Fruit fly (Drosophila melanogaster) whole organism, embryonic: ENCODE data around the gene Cand1.
A peak's percentile ranks its signal among the peaks of the same experiment; 100 is the strongest.

ENCODE experiments used
- ATbp ChIP-seq: fragments of 200-800 bp; sonication (Bioruptor generic); optimal IDR thresholded peaks from 2 replicates; lab custom pipeline; 2017; ENCODE audit warnings: missing biosample characterization, mild to moderate bottlenecking, missing genetic modification characterization, missing genetic modification reagents
- Abd-B ChIP-seq: fragments of 200-800 bp; sonication (Bioruptor generic); optimal IDR thresholded peaks from 2 replicates; lab custom pipeline; 2018; ENCODE audit warnings: missing biosample characterization, mild to moderate bottlenecking, missing genetic modification characterization, moderate library complexity
- BEAF-32 ChIP-seq: fragments of 200-800 bp; sonication (Bioruptor generic); optimal IDR thresholded peaks from 3 replicates; lab custom pipeline; 2017; ENCODE audit warnings: missing biosample characterization, missing genetic modification characterization, mild to moderate bottlenecking, moderate library complexity, missing genetic modification reagents
- BtbVII ChIP-seq: fragments of 200-800 bp; sonication (Bioruptor generic); optimal IDR thresholded peaks from 3 replicates; lab custom pipeline; 2017; ENCODE audit warnings: missing biosample characterization, mild to moderate bottlenecking, missing genetic modification characterization
- CG10959 ChIP-seq: fragments of 200-800 bp; sonication (Bioruptor generic); IDR thresholded peaks from 2 replicates; pipeline ENCODE4 v1.3.6; 2022; ENCODE audit warnings: missing biosample characterization, missing genetic modification characterization
- CG11456 ChIP-seq: fragments of 200-800 bp; sonication (Bioruptor generic); IDR thresholded peaks from 3 replicates; pipeline ENCODE4 v1.3.6; 2022; ENCODE audit warnings: missing biosample characterization, missing genetic modification characterization
- CG12071 ChIP-seq: fragments of 200-800 bp; sonication (Bioruptor generic); optimal IDR thresholded peaks from 3 replicates; lab custom pipeline; 2018; ENCODE audit warnings: missing biosample characterization, mild to moderate bottlenecking, missing genetic modification characterization
- CG14050 ChIP-seq: fragments of 200-800 bp; sonication (Bioruptor generic); IDR thresholded peaks from 3 replicates; pipeline ENCODE4 v1.3.6; 2022; ENCODE audit warnings: missing biosample characterization, missing genetic modification characterization
- CG17186 ChIP-seq: fragments of 200-800 bp; sonication (Bioruptor generic); optimal IDR thresholded peaks from 3 replicates; lab custom pipeline; 2017; ENCODE audit warnings: missing biosample characterization, missing genetic modification reagents, missing genetic modification characterization
- CG1832 ChIP-seq: fragments of 200-800 bp; sonication (Bioruptor generic); optimal IDR thresholded peaks from 2 replicates; lab custom pipeline; 2017; ENCODE audit warnings: missing biosample characterization, mild to moderate bottlenecking, missing genetic modification characterization, inconsistent platforms
- CG2889 ChIP-seq: fragments of 200-800 bp; sonication (Bioruptor generic); IDR thresholded peaks from 3 replicates; pipeline ENCODE4 v1.3.6; 2022; ENCODE audit warnings: missing biosample characterization, missing genetic modification characterization
- CG3065 ChIP-seq: fragments of 200-800 bp; sonication (Bioruptor generic); optimal IDR thresholded peaks from 2 replicates; lab custom pipeline; 2016; ENCODE audit warnings: missing biosample characterization, missing genetic modification characterization
- CG32767 ChIP-seq: fragments of 200-800 bp; sonication (Bioruptor generic); IDR thresholded peaks from 2 replicates; pipeline ENCODE4 v1.3.6; 2022; ENCODE audit warnings: missing biosample characterization, missing genetic modification characterization
- CG3407 ChIP-seq: fragments of 200-800 bp; sonication (Bioruptor generic); optimal IDR thresholded peaks from 2 replicates; lab custom pipeline; 2018; ENCODE audit warnings: missing biosample characterization, mild to moderate bottlenecking, missing genetic modification characterization
- CG34224 ChIP-seq: fragments of 200-800 bp; sonication (Bioruptor generic); IDR thresholded peaks from 3 replicates; pipeline ENCODE4 v1.3.6; 2022; ENCODE audit warnings: missing biosample characterization, missing genetic modification characterization; ENCODE audit not compliant: partially characterized antibody
- CG3726 ChIP-seq: fragments of 200-800 bp; sonication (Bioruptor generic); IDR thresholded peaks from 3 replicates; pipeline ENCODE4, ENCODE4 v1.3.6; 2022; ENCODE audit warnings: missing biosample characterization, missing genetic modification characterization
- CG4404 ChIP-seq: fragments of 200-800 bp; sonication (Bioruptor generic); IDR thresholded peaks from 2 replicates; pipeline ENCODE4 v1.3.6; 2022; ENCODE audit warnings: missing biosample characterization, missing genetic modification characterization
- CG4424 ChIP-seq: fragments of 200-800 bp; sonication (Bioruptor generic); optimal IDR thresholded peaks from 3 replicates; lab custom pipeline; 2016; ENCODE audit warnings: missing biosample characterization, missing genetic modification characterization
- CG4730 ChIP-seq: fragments of 200-800 bp; sonication (Bioruptor generic); IDR thresholded peaks from 2 replicates; pipeline ENCODE4 v1.3.6; 2022; ENCODE audit warnings: missing biosample characterization, missing genetic modification characterization
- CG7963 ChIP-seq: fragments of 200-800 bp; sonication (Bioruptor generic); IDR thresholded peaks from 3 replicates; pipeline ENCODE4 v1.3.6; 2022; ENCODE audit warnings: missing biosample characterization, missing genetic modification characterization; ENCODE audit not compliant: partially characterized antibody
- Dip2 ChIP-seq: fragments of 200-800 bp; sonication (Bioruptor generic); IDR thresholded peaks from 2 replicates; pipeline ENCODE4 v1.3.6; 2022; ENCODE audit warnings: missing biosample characterization, missing genetic modification characterization
- Hand ChIP-seq: fragments of 200-800 bp; sonication (Bioruptor generic); optimal IDR thresholded peaks from 2 replicates; lab custom pipeline; 2017; ENCODE audit warnings: mild to moderate bottlenecking, missing biosample characterization, missing genetic modification reagents, missing genetic modification characterization
- HmgD ChIP-seq: fragments of 200-800 bp; sonication (Bioruptor generic); optimal IDR thresholded peaks from 3 replicates; lab custom pipeline; 2016; ENCODE audit warnings: missing biosample characterization, missing genetic modification characterization
- HmgZ ChIP-seq: fragments of 200-800 bp; sonication (Bioruptor generic); optimal IDR thresholded peaks from 2 replicates; lab custom pipeline; 2018; ENCODE audit warnings: missing biosample characterization, mild to moderate bottlenecking, missing genetic modification characterization
- Hsf ChIP-seq: fragments of 200-800 bp; sonication (Bioruptor generic); optimal IDR thresholded peaks from 3 replicates; lab custom pipeline; 2016; ENCODE audit warnings: missing biosample characterization, missing genetic modification characterization
- Kr ChIP-seq: fragments of 200-800 bp; sonication (Bioruptor generic); optimal IDR thresholded peaks from 2 replicates; lab custom pipeline; 2017; ENCODE audit warnings: missing biosample characterization, mild to moderate bottlenecking, missing genetic modification characterization
- Lhr ChIP-seq: fragments of 200-800 bp; sonication (Bioruptor generic); optimal IDR thresholded peaks from 3 replicates; lab custom pipeline; 2017; ENCODE audit warnings: mild to moderate bottlenecking, missing biosample characterization, missing genetic modification reagents, missing genetic modification characterization
- Max ChIP-seq: fragments of 200-800 bp; sonication (Bioruptor generic); optimal IDR thresholded peaks from 2 replicates; lab custom pipeline; 2016; ENCODE audit warnings: missing biosample characterization, mild to moderate bottlenecking, missing genetic modification characterization
- Rx ChIP-seq: fragments of 200-800 bp; sonication (Bioruptor generic); IDR thresholded peaks from 2 replicates; pipeline ENCODE4 v1.3.6; 2022; ENCODE audit warnings: missing biosample characterization, missing genetic modification characterization
- Sin3A ChIP-seq: fragments of >200 bp; optimal IDR thresholded peaks from 2 replicates; lab custom pipeline; 2018
- ab ChIP-seq: fragments of 200-800 bp; sonication (Bioruptor generic); optimal IDR thresholded peaks from 2 replicates; lab custom pipeline; 2016; ENCODE audit warnings: missing biosample characterization, missing genetic modification characterization
- bbx ChIP-seq: fragments of 200-800 bp; sonication (Bioruptor generic); IDR thresholded peaks from 2 replicates; pipeline ENCODE4 v1.3.6; 2022; ENCODE audit warnings: missing biosample characterization, missing genetic modification characterization; ENCODE audit not compliant: partially characterized antibody
- crc ChIP-seq: fragments of 200-800 bp; sonication (Bioruptor generic); optimal IDR thresholded peaks from 2 replicates; lab custom pipeline; 2016; ENCODE audit warnings: missing biosample characterization, missing genetic modification characterization
- cwo ChIP-seq: fragments of 200-800 bp; sonication (Bioruptor generic); optimal IDR thresholded peaks from 3 replicates; lab custom pipeline; 2017; ENCODE audit warnings: missing biosample characterization, missing genetic modification characterization, mild to moderate bottlenecking, moderate library complexity, missing genetic modification reagents
- dimm ChIP-seq: fragments of 200-800 bp; sonication (Bioruptor generic); IDR thresholded peaks from 2 replicates; pipeline ENCODE4 v1.3.6; 2022; ENCODE audit warnings: missing biosample characterization, missing genetic modification characterization
- eve ChIP-seq, 2 experiments: fragments of >200 bp; optimal IDR thresholded peaks; 2 replicates each; lab custom pipeline; 2017; ENCODE audit warnings: missing biosample characterization in 2 of 2, missing genetic modification characterization in 2 of 2
- fru ChIP-seq: fragments of >200 bp; optimal IDR thresholded peaks from 2 replicates; lab custom pipeline; 2017
- gce ChIP-seq: fragments of 200-800 bp; sonication (Bioruptor generic); IDR thresholded peaks from 3 replicates; pipeline ENCODE4 v1.3.6; 2022; ENCODE audit warnings: missing biosample characterization, missing genetic modification characterization
- gfzf ChIP-seq: fragments of 200-800 bp; sonication (Bioruptor generic); optimal IDR thresholded peaks from 2 replicates; lab custom pipeline; 2016; ENCODE audit warnings: missing biosample characterization, mild to moderate bottlenecking, missing genetic modification characterization, moderate library complexity
- hb ChIP-seq: fragments of 200-800 bp; sonication (Bioruptor generic); IDR thresholded peaks from 3 replicates; pipeline ENCODE4 v1.3.6; 2022; ENCODE audit warnings: missing biosample characterization, missing genetic modification characterization; ENCODE audit not compliant: partially characterized antibody
- klu ChIP-seq: fragments of 200-800 bp; sonication (Bioruptor generic); IDR thresholded peaks from 2 replicates; pipeline ENCODE4 v1.3.6; 2022; ENCODE audit warnings: missing biosample characterization, missing genetic modification characterization
- lbe ChIP-seq: fragments of 200-800 bp; sonication (Bioruptor generic); optimal IDR thresholded peaks from 2 replicates; lab custom pipeline; 2016; ENCODE audit warnings: missing biosample characterization, mild to moderate bottlenecking, missing genetic modification characterization
- lilli ChIP-seq: fragments of 200-800 bp; sonication (Bioruptor generic); optimal IDR thresholded peaks from 3 replicates; lab custom pipeline; 2016; ENCODE audit warnings: missing biosample characterization, missing genetic modification characterization
- maf-S ChIP-seq: fragments of 200-800 bp; sonication (Bioruptor generic); optimal IDR thresholded peaks from 2 replicates; lab custom pipeline; 2016; ENCODE audit warnings: missing biosample characterization, missing genetic modification characterization
- nau ChIP-seq: fragments of 200-800 bp; sonication (Bioruptor generic); optimal IDR thresholded peaks from 3 replicates; lab custom pipeline; 2017; ENCODE audit warnings: missing biosample characterization, mild to moderate bottlenecking, missing genetic modification characterization, missing genetic modification reagents
- pb ChIP-seq: fragments of 200-800 bp; sonication (Bioruptor generic); optimal IDR thresholded peaks from 3 replicates; lab custom pipeline; 2016; ENCODE audit warnings: missing biosample characterization, missing genetic modification characterization
- phol ChIP-seq: fragments of 200-800 bp; sonication (Bioruptor generic); optimal IDR thresholded peaks from 3 replicates; lab custom pipeline; 2018; ENCODE audit warnings: missing biosample characterization, mild to moderate bottlenecking, missing genetic modification characterization, moderate library complexity
- ranshi ChIP-seq: fragments of 200-800 bp; sonication (Bioruptor generic); IDR thresholded peaks from 2 replicates; pipeline ENCODE4 v1.3.6; 2022; ENCODE audit warnings: missing biosample characterization, missing genetic modification characterization
- rib ChIP-seq: fragments of 200-800 bp; sonication (Bioruptor generic); IDR thresholded peaks from 2 replicates; pipeline ENCODE4 v1.3.6; 2022; ENCODE audit warnings: missing biosample characterization, missing genetic modification characterization
- sr ChIP-seq: fragments of 200-800 bp; sonication (Bioruptor generic); IDR thresholded peaks from 3 replicates; pipeline ENCODE4 v1.3.6; 2022; ENCODE audit warnings: missing biosample characterization, missing genetic modification characterization
- zf30C ChIP-seq: fragments of 200-800 bp; sonication (Bioruptor generic); optimal IDR thresholded peaks from 3 replicates; lab custom pipeline; 2018; ENCODE audit warnings: missing biosample characterization, mild to moderate bottlenecking, missing genetic modification characterization

Cand1 gene

DNA sequence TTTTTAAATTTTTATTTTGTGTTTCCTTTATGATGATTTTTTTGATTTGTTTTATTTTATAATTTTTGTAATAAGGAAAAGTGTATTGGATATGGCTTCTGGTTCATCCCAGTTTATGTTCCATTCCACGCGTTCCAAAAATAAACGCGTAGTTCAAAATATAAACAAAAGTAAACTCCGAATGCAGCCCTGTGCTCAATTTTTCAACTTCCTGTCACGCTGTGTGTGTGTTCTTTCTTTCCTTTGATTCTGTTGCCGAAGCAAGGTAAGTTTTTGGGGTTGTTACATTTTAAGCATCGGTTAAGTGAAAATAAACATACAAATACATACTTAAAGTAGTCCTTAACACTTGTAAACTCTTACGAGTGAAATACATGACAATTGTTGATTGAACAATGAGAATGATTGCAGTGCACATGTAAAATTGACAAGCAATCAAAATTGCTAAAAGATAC, 45.6 kb upstream of the Cand1 start, which contains the start of the genes Ip259 and RpS27A (continued):
- no peak for TF ChIP-seq CG7963
- TF ChIP-seq sr (GFP tag; lab: Robert Waterston, UW) = no peak; the same call in 1 of the 3 replicates
- peak; percentile 61 for TF ChIP-seq BtbVII (GFP tag; lab: Kevin White, UChicago)
- TF ChIP-seq fru = no peak
- peak; percentile 2 for TF ChIP-seq gfzf (GFP tag; lab: Kevin White, UChicago)
- peak; percentile 69 for TF ChIP-seq nau (GFP tag; lab: Kevin White, UChicago)
- no peak for TF ChIP-seq Kr (GFP tag; lab: Kevin White, UChicago)
- TF ChIP-seq bbx (GFP tag; lab: Robert Waterston, UW) = peak; percentile 34; the same call in 1 of the 2 replicates
- TF ChIP-seq cwo (GFP tag; lab: Kevin White, UChicago) = no peak
- peak; percentile 41 for TF ChIP-seq CG17186
- TF ChIP-seq Hsf = peak; percentile 80
- TF ChIP-seq Rx (GFP tag; lab: Robert Waterston, UW) = no peak; the same call in 1 of the 2 replicates
- peak; percentile 57 for TF ChIP-seq maf-S
- peak; percentile 41; the same call in 1 of the 2 replicates for TF ChIP-seq CG10959
- no peak; the same call in 2 of the 3 replicates for TF ChIP-seq CG34224 (GFP tag; lab: Robert Waterston, UW)
- no peak for TF ChIP-seq hb (GFP tag; lab: Robert Waterston, UW)
- TF ChIP-seq HmgZ = peak; percentile 71
- peak; percentile 71 for TF ChIP-seq CG14050
- no peak; the same call in 1 of the 2 replicates for TF ChIP-seq ranshi (GFP tag; lab: Robert Waterston, UW)
- TF ChIP-seq klu (GFP tag; lab: Robert Waterston, UW) = no peak
- TF ChIP-seq CG2889 (GFP tag; lab: Robert Waterston, UW) = peak; percentile 38; the same call in 1 of the 3 replicates
- no peak for TF ChIP-seq dimm (GFP tag; lab: Robert Waterston, UW)
- no peak for TF ChIP-seq ATbp
- TF ChIP-seq BEAF-32 = peak; percentile 40
- no peak for TF ChIP-seq CG12071 (GFP tag; lab: Kevin White, UChicago)
- peak; percentile 35; the same call in 1 of the 2 replicates for TF ChIP-seq CG4730 (GFP tag; lab: Robert Waterston, UW)
- peak; percentile 25 for TF ChIP-seq Hand (GFP tag; lab: Kevin White, UChicago)
- TF ChIP-seq crc (GFP tag; lab: Kevin White, UChicago) = peak; percentile 56
- TF ChIP-seq CG4424 (GFP tag; lab: Kevin White, UChicago) = peak; percentile 70
- peak; percentile 74 for TF ChIP-seq Lhr
- TF ChIP-seq eve (GFP tag; optimal IDR thresholded peaks at IDR 0.05; lab: Kevin White, UChicago) = peak in 1 of 2 experiments; percentile 77
- TF ChIP-seq phol = peak; percentile 85
- no peak for TF ChIP-seq ab (GFP tag; lab: Kevin White, UChicago)
- TF ChIP-seq rib (GFP tag; lab: Robert Waterston, UW) = 0 out of 2 replicates have a peak, but pooled peaks have one; percentile 59
- no peak for TF ChIP-seq Abd-B (GFP tag; lab: Kevin White, UChicago)
- TF ChIP-seq zf30C (GFP tag; lab: Kevin White, UChicago) = no peak
- TF ChIP-seq CG3065 (GFP tag; lab: Kevin White, UChicago) = peak; percentile 61
- TF ChIP-seq lbe (GFP tag; lab: Kevin White, UChicago) = peak; percentile 61
- TF ChIP-seq HmgD (GFP tag; lab: Kevin White, UChicago) = peak; percentile 35
- TF ChIP-seq lilli (GFP tag; lab: Kevin White, UChicago) = peak; percentile 48
- no peak for TF ChIP-seq CG1832 (GFP tag; lab: Kevin White, UChicago)
- TF ChIP-seq CG3407 = peak; percentile 70
- peak; percentile 83; the same call in 2 of the 3 replicates for TF ChIP-seq gce (GFP tag; lab: Robert Waterston, UW)
- TF ChIP-seq CG3726 = no peak
- no peak for TF ChIP-seq Sin3A
- TF ChIP-seq Dip2 (GFP tag; lab: Robert Waterston, UW) = no peak
- TF ChIP-seq pb (GFP tag; lab: Kevin White, UChicago) = peak; percentile 71
- TF ChIP-seq CG4404 = no peak
- TF ChIP-seq CG11456 = no peak; the same call in 1 of the 3 replicates
- TF ChIP-seq Max = peak; percentile 86
- TF ChIP-seq CG32767 (GFP tag; lab: Robert Waterston, UW) = peak; percentile 61; the same call in 1 of the 2 replicates
